Fruit fly (Drosophila melanogaster) whole organism, wandering third instar larva: Measurements from ENCODE around the gene Arfrp1.

Experiments used
- Abd-B ChIP-seq: fragments of >200 bp; optimal IDR thresholded peaks from 2 replicates; lab custom pipeline; 2017; ENCODE audit warnings: missing biosample characterization, missing genetic modification characterization
- Dfd ChIP-seq: fragments of >200 bp; optimal IDR thresholded peaks from 2 replicates; lab custom pipeline; 2017; ENCODE audit warnings: missing biosample characterization, missing genetic modification characterization
- Dif ChIP-seq: fragments of 200-275, 200-300 bp; sonication (Bioruptor generic); optimal IDR thresholded peaks from 2 replicates; lab custom pipeline; 2018; ENCODE audit warnings: missing biosample characterization, missing genetic modification characterization; ENCODE audit not compliant: partially characterized antibody
- GATAd ChIP-seq: sonication (Bioruptor generic); optimal IDR thresholded peaks from 2 replicates; lab custom pipeline; 2016; ENCODE audit warnings: missing biosample characterization, missing genetic modification characterization
- HLH106 ChIP-seq: fragments of 200-800 bp; optimal IDR thresholded peaks from 3 replicates; lab custom pipeline; 2019; ENCODE audit warnings: missing biosample characterization, mild to moderate bottlenecking, missing genetic modification characterization, moderate library complexity
- Hnf4 ChIP-seq: fragments of 200-800 bp; sonication (Bioruptor generic); optimal IDR thresholded peaks from 2 replicates; lab custom pipeline; 2016; ENCODE audit warnings: missing biosample characterization, mild to moderate bottlenecking, missing genetic modification characterization
- Hr83 ChIP-seq: fragments of 200-300 bp; sonication (Bioruptor generic); optimal IDR thresholded peaks from 2 replicates; lab custom pipeline; 2016; ENCODE audit warnings: missing biosample characterization, mild to moderate bottlenecking, missing genetic modification characterization, moderate library complexity; ENCODE audit not compliant: poor library complexity, severe bottlenecking
- Jra ChIP-seq: sonication (Bioruptor generic); optimal IDR thresholded peaks from 2 replicates; lab custom pipeline; 2016; ENCODE audit warnings: missing biosample characterization, missing genetic modification characterization
- Mio ChIP-seq: sonication (Bioruptor generic); optimal IDR thresholded peaks from 2 replicates; lab custom pipeline; 2016; ENCODE audit warnings: missing biosample characterization, missing genetic modification characterization
- Myc ChIP-seq: fragments of >200 bp; optimal IDR thresholded peaks from 2 replicates; lab custom pipeline; 2017
- OdsH ChIP-seq: fragments of 200-800 bp; sonication (Bioruptor generic); optimal IDR thresholded peaks from 2 replicates; lab custom pipeline; 2016; ENCODE audit warnings: missing biosample characterization, mild to moderate bottlenecking, missing genetic modification characterization
- Sp1 ChIP-seq: fragments of 200-800 bp; sonication (Bioruptor generic); optimal IDR thresholded peaks from 3 replicates; lab custom pipeline; 2019; ENCODE audit warnings: missing biosample characterization, mild to moderate bottlenecking, missing genetic modification characterization, moderate library complexity
- br ChIP-seq: fragments of 200-800 bp; sonication (Bioruptor generic); optimal IDR thresholded peaks from 2 replicates; lab custom pipeline; 2016; ENCODE audit warnings: missing biosample characterization, missing genetic modification characterization
- brk ChIP-seq: fragments of 200-800 bp; sonication (Bioruptor generic); optimal IDR thresholded peaks from 2 replicates; lab custom pipeline; 2016; ENCODE audit warnings: missing biosample characterization, mild to moderate bottlenecking, missing genetic modification characterization
- dl ChIP-seq, 2 experiments: fragments of 175-275, 200-275 bp in 1 of 2; fragments of 200-275 bp in 1 of 2; sonication (Bioruptor generic); optimal IDR thresholded peaks; lab custom pipeline; 2018; ENCODE audit warnings: mild to moderate bottlenecking in 2 of 2, missing biosample characterization in 2 of 2, missing genetic modification characterization in 2 of 2, moderate library complexity in 2 of 2; ENCODE audit not compliant: partially characterized antibody in 2 of 2, insufficient read depth in 1 of 2
- dmrt93B ChIP-seq: fragments of 200-800 bp; sonication (Bioruptor generic); optimal IDR thresholded peaks from 2 replicates; lab custom pipeline; 2018; ENCODE audit warnings: missing biosample characterization, mild to moderate bottlenecking, missing genetic modification characterization
- dsf ChIP-seq: sonication (Bioruptor generic); optimal IDR thresholded peaks from 2 replicates; lab custom pipeline; 2016; ENCODE audit warnings: missing biosample characterization, missing genetic modification characterization, borderline replicate concordance
- ey ChIP-seq: fragments of 200-800 bp; sonication (Bioruptor generic); optimal IDR thresholded peaks from 2 replicates; lab custom pipeline; 2016; ENCODE audit warnings: missing biosample characterization, missing genetic modification characterization
- foxo ChIP-seq, 2 experiments: fragments of 200-800 bp; sonication (Bioruptor generic); optimal IDR thresholded peaks; 2 replicates in 1 of 2; 3 replicates in 1 of 2; lab custom pipeline; 2016 to 2017; ENCODE audit warnings: missing biosample characterization in 2 of 2, missing genetic modification characterization in 2 of 2
- h ChIP-seq: fragments of 200-800 bp; sonication (Bioruptor generic); optimal IDR thresholded peaks from 3 replicates; lab custom pipeline; 2016; ENCODE audit warnings: missing biosample characterization, mild to moderate bottlenecking, missing genetic modification characterization
- jim ChIP-seq: fragments of 175-275, 200-325 bp; sonication (Bioruptor generic); optimal IDR thresholded peaks from 2 replicates; lab custom pipeline; 2016; ENCODE audit warnings: missing biosample characterization, mild to moderate bottlenecking, missing genetic modification characterization
- pan ChIP-seq: fragments of >200 bp; optimal IDR thresholded peaks from 2 replicates; lab custom pipeline; 2017
- psq ChIP-seq: fragments of 200-800 bp; sonication (Bioruptor generic); optimal IDR thresholded peaks from 3 replicates; lab custom pipeline; 2017; ENCODE audit warnings: missing biosample characterization, mild to moderate bottlenecking, missing genetic modification characterization, moderate library complexity
- rgr ChIP-seq: fragments of 200-800 bp; sonication (Bioruptor generic); optimal IDR thresholded peaks from 3 replicates; lab custom pipeline; 2016; ENCODE audit warnings: missing biosample characterization, mild to moderate bottlenecking, missing genetic modification characterization
- sage ChIP-seq: fragments of 200-800 bp; sonication (Bioruptor generic); optimal IDR thresholded peaks from 2 replicates; lab custom pipeline; 2016; ENCODE audit warnings: missing biosample characterization, mild to moderate bottlenecking, missing genetic modification characterization
- usp ChIP-seq: fragments of >200 bp; optimal IDR thresholded peaks from 2 replicates; lab custom pipeline; 2017; ENCODE audit warnings: missing biosample characterization, missing genetic modification characterization

The Arfrp1 gene

dm6 chrX:9156388-9156823 is 49.5 kb downstream of the Arfrp1 start, which contains the start of gene His3.3B:
His3.3B (minus strand) TSS chrX:9156669.
- TF ChIP-seq pan (lab: Kevin White, UChicago) (no peak), jim (GFP tag; lab: Kevin White, UChicago) (no peak), Dfd (no peak), foxo (GFP tag; optimal IDR thresholded peaks at IDR 0.05; lab: Kevin White, UChicago) (no peak), Abd-B (no peak), sage (GFP tag; lab: Kevin White, UChicago) (no peak), br (GFP tag; lab: Kevin White, UChicago) (peak; percentile 12), GATAd (GFP tag; lab: Kevin White, UChicago) (no peak), dl (GFP tag; optimal IDR thresholded peaks at IDR 0.05; lab: Kevin White, UChicago; ENCODE audit: insufficient read depth in 1 of 2, partially characterized antibody in 2 of 2) (no peak), Hnf4 (GFP tag; lab: Kevin White, UChicago) (no peak), Mio (no peak), Sp1 (GFP tag; lab: Kevin White, UChicago) (peak; percentile 14), Dif (peak; percentile 33), HLH106 (tag; lab: Kevin White, UChicago) (no peak), OdsH (GFP tag; lab: Kevin White, UChicago) (no peak), brk (GFP tag; lab: Kevin White, UChicago) (peak; percentile 17), Hr83 (GFP tag; lab: Kevin White, UChicago) (no peak), rgr (GFP tag; lab: Kevin White, UChicago) (peak; percentile 6), Myc (lab: Kevin White, UChicago) (no peak), h (GFP tag; lab: Kevin White, UChicago) (peak; percentile 24), dmrt93B (no peak), Jra (GFP tag; lab: Kevin White, UChicago) (no peak), psq (GFP tag; lab: Kevin White, UChicago) (no peak), dsf (GFP tag; lab: Kevin White, UChicago) (no peak), ey (GFP tag; lab: Kevin White, UChicago) (no peak), usp (no peak)
